Worm (Caenorhabditis elegans) whole organism, young adult: ENCODE data around the gene pcp-2.
A peak's percentile ranks its signal among the peaks of the same experiment; 100 is the strongest.

Experiments used
- K12H6.12 ChIP-seq: fragments of 200-800 bp; sonication (Bioruptor generic); optimal IDR thresholded peaks from 2 replicates; lab custom pipeline; 2018; ENCODE audit warnings: mild to moderate bottlenecking, missing genetic modification characterization, missing compliant biosample characterization
- Y67H2A.10 ChIP-seq: fragments of 200-800 bp; sonication (Bioruptor generic); conservative IDR thresholded peaks from 2 replicates; pipeline ENCODE4 v1.3.6; 2022; ENCODE audit warnings: missing genetic modification reagents, missing genetic modification characterization, missing compliant biosample characterization
- ama-1 ChIP-seq, 3 experiments: fragments of 150-350 bp in 1 of 3; sonication (generic microtip) in 2 of 3; optimal IDR thresholded peaks; 2 replicates each; lab custom pipeline; 2014 to 2018; ENCODE audit warnings: missing biosample characterization in 2 of 3, missing genetic modification characterization in 2 of 3, missing genetic modification reagents in 2 of 3
- attf-3 ChIP-seq: fragments of 200-800 bp; sonication (Bioruptor generic); conservative IDR thresholded peaks from 2 replicates; pipeline ENCODE4 v1.3.6; 2022; ENCODE audit warnings: missing genetic modification reagents, missing genetic modification characterization, missing compliant biosample characterization
- attf-6 ChIP-seq: fragments of 200-800 bp; sonication (Bioruptor generic); IDR thresholded peaks from 2 replicates; pipeline ENCODE4 v1.3.6; 2022; ENCODE audit warnings: missing genetic modification reagents, missing genetic modification characterization, missing compliant biosample characterization
- bed-1 ChIP-seq: fragments of 200-800 bp; sonication (Bioruptor generic); IDR thresholded peaks from 2 replicates; pipeline ENCODE4 v1.3.6; 2022; ENCODE audit warnings: missing genetic modification reagents, missing genetic modification characterization, missing compliant biosample characterization
- ceh-58 ChIP-seq: fragments of 200-800 bp; sonication (Bioruptor generic); IDR thresholded peaks from 2 replicates; pipeline ENCODE4 v1.3.6; 2022; ENCODE audit warnings: missing genetic modification characterization, missing compliant biosample characterization
- chd-7 ChIP-seq: sonication (generic microtip); optimal IDR thresholded peaks from 2 replicates; lab custom pipeline; 2016; ENCODE audit warnings: mild to moderate bottlenecking, missing genetic modification characterization, moderate library complexity, missing compliant biosample characterization
- hsf-1 ChIP-seq: fragments of 200-800 bp; sonication (Bioruptor generic); IDR thresholded peaks from 2 replicates; pipeline ENCODE4 v1.3.6; 2022; ENCODE audit warnings: missing genetic modification reagents, missing genetic modification characterization, missing compliant biosample characterization
- lsl-1 ChIP-seq: fragments of 200-800 bp; sonication (Bioruptor generic); optimal IDR thresholded peaks from 2 replicates; lab custom pipeline; 2018; ENCODE audit warnings: mild to moderate bottlenecking, missing genetic modification characterization, moderate library complexity, missing compliant biosample characterization
- mcd-1 ChIP-seq: fragments of 200-800 bp; sonication (Bioruptor generic); IDR thresholded peaks from 2 replicates; pipeline ENCODE4 v1.3.6; 2022; ENCODE audit warnings: missing genetic modification reagents, missing genetic modification characterization, missing compliant biosample characterization
- pha-4 ChIP-seq: fragments of 150-350 bp; sonication (generic microtip); optimal IDR thresholded peaks from 2 replicates; lab custom pipeline; 2014; ENCODE audit warnings: missing biosample characterization, missing genetic modification reagents, missing genetic modification characterization
- snpc-3.4 ChIP-seq: sonication (generic microtip); optimal IDR thresholded peaks from 2 replicates; lab custom pipeline; 2017; ENCODE audit warnings: missing genetic modification characterization, mild to moderate bottlenecking, missing compliant biosample characterization, antibody characterized with exemption, moderate library complexity, missing genotype, missing genetic modification reagents
- ztf-25 ChIP-seq: fragments of 200-800 bp; sonication (Bioruptor generic); IDR thresholded peaks from 2 replicates; pipeline ENCODE4 v1.3.6; 2022; ENCODE audit warnings: missing genetic modification reagents, missing genetic modification characterization, missing compliant biosample characterization

- TF ChIP-seq snpc-3.4 (peak; percentile 14), attf-3 (GFP tag; lab: Robert Waterston, UW) (no peak), Y67H2A.10 (GFP tag; lab: Robert Waterston, UW) (no peak), pha-4 (tag; lab: Kevin White, UChicago) (no peak), hsf-1 (GFP tag; lab: Robert Waterston, UW) (no peak), bed-1 (GFP tag; lab: Robert Waterston, UW) (no peak), mcd-1 (GFP tag; lab: Robert Waterston, UW) (no peak), ztf-25 (GFP tag; lab: Robert Waterston, UW) (no peak), ceh-58 (GFP tag; lab: Robert Waterston, UW) (no peak), K12H6.12 (tag; lab: Kevin White, UChicago) (no peak), ama-1 (optimal IDR thresholded peaks at IDR 0.05; lab: Kevin White, UChicago) (no peak), ama-1 (GFP tag; optimal IDR thresholded peaks at IDR 0.05; lab: Kevin White, UChicago) (no peak), chd-7 (no peak), attf-6 (GFP tag; lab: Robert Waterston, UW) (peak; percentile 94), lsl-1 (GFP tag; lab: Kevin White, UChicago) (peak; percentile 4)
Measured at ce11 chrIV:9130605-9131004, 34.3 kb downstream of the pcp-2 start.
